2 fruit fly cellular contexts compared by ENCODE assay signal in genomic region chrX:6804485-6805295, dm6.
TF ChIP-seq lines count a peak whose summit lies in the region.

No protein-coding gene starts in this region.

TF ChIP-seq in whole organism, embryonic, 481 proteins besides CTCF, POLR2A, EP300 and RAD21 (continued from another document and continues in another):
- TF ChIP-seq CG12299 (tag; optimal IDR thresholded peaks at IDR 0.05; lab: Kevin White, UChicago), result peak; percentile 41
- peak; percentile 33 for TF ChIP-seq CG6683 (GFP tag; optimal IDR thresholded peaks at IDR 0.05; lab: Kevin White, UChicago)
- peak; percentile 44 for TF ChIP-seq CG14710 (tag; optimal IDR thresholded peaks at IDR 0.05; lab: Kevin White, UChicago)
- TF ChIP-seq Eip74EF (GFP tag; optimal IDR thresholded peaks at IDR 0.05; lab: Kevin White, UChicago), result no peak
- peak; percentile 62; the same call in 1 of the 2 replicates for TF ChIP-seq Doc2 (GFP tag; IDR thresholded peaks at IDR 0.05; lab: Robert Waterston, UW)
- TF ChIP-seq CG11456 (GFP tag; IDR thresholded peaks at IDR 0.05; lab: Robert Waterston, UW), result peak; percentile 82
- TF ChIP-seq ATbp (GFP tag; optimal IDR thresholded peaks at IDR 0.05; lab: Kevin White, UChicago), result peak; percentile 80
- TF ChIP-seq kni (GFP tag; optimal IDR thresholded peaks at IDR 0.05; lab: Kevin White, UChicago), result no peak
- peak; percentile 75 for TF ChIP-seq Bteb2 (GFP tag; optimal IDR thresholded peaks at IDR 0.05; lab: Kevin White, UChicago)
- no peak for TF ChIP-seq CG17568 (GFP tag; optimal IDR thresholded peaks at IDR 0.05; lab: Kevin White, UChicago)
- peak; percentile 57 for TF ChIP-seq CG4854 (GFP tag; optimal IDR thresholded peaks at IDR 0.05; lab: Kevin White, UChicago)
- peak; percentile 84 for TF ChIP-seq CG12391 (tag; optimal IDR thresholded peaks at IDR 0.05; lab: Kevin White, UChicago)
- TF ChIP-seq psq (GFP tag; optimal IDR thresholded peaks at IDR 0.05; lab: Kevin White, UChicago), result peak; percentile 27
- TF ChIP-seq CG14667 (GFP tag; IDR thresholded peaks at IDR 0.05; lab: Robert Waterston, UW), result peak; percentile 84
- TF ChIP-seq caup (GFP tag; optimal IDR thresholded peaks at IDR 0.05; lab: Kevin White, UChicago; ENCODE audit: severe bottlenecking), result peak; percentile 75
- peak; percentile 1 for TF ChIP-seq CG7928 (GFP tag; optimal IDR thresholded peaks at IDR 0.05; lab: Kevin White, UChicago)
- peak; percentile 47; the same call in 1 of the 2 replicates for TF ChIP-seq crol (GFP tag; IDR thresholded peaks at IDR 0.05; lab: Robert Waterston, UW)
- TF ChIP-seq CG10274 (GFP tag; optimal IDR thresholded peaks at IDR 0.05; lab: Kevin White, UChicago), result peak; percentile 20
- TF ChIP-seq tin (GFP tag; optimal IDR thresholded peaks at IDR 0.05; lab: Kevin White, UChicago), result peak; percentile 64
- no peak for TF ChIP-seq Sry-β (GFP tag; optimal IDR thresholded peaks at IDR 0.05; lab: Kevin White, UChicago)
- TF ChIP-seq CHES-1-like (GFP tag; optimal IDR thresholded peaks at IDR 0.05; lab: Kevin White, UChicago), result peak; percentile 61
- peak; percentile 91 for TF ChIP-seq CG1603 (tag; optimal IDR thresholded peaks at IDR 0.05; lab: Kevin White, UChicago)
- TF ChIP-seq CG30020 (tag; optimal IDR thresholded peaks at IDR 0.05; lab: Kevin White, UChicago), result no peak
- peak; percentile 85 for TF ChIP-seq esg (GFP tag; conservative IDR thresholded peaks at IDR 0.05; lab: Robert Waterston, UW)
- peak; percentile 89 for TF ChIP-seq CG10366 (GFP tag; IDR thresholded peaks at IDR 0.05; lab: Robert Waterston, UW)
- TF ChIP-seq pfk (GFP tag; optimal IDR thresholded peaks at IDR 0.05; lab: Kevin White, UChicago), result no peak
- peak; percentile 94 for TF ChIP-seq zfh1 (GFP tag; IDR thresholded peaks at IDR 0.05; lab: Robert Waterston, UW)
- TF ChIP-seq CG8944 (GFP tag; optimal IDR thresholded peaks at IDR 0.05; lab: Kevin White, UChicago), result peak; percentile 43
- TF ChIP-seq HLH3B (GFP tag; IDR thresholded peaks at IDR 0.05; lab: Robert Waterston, UW), result peak; percentile 91
- peak; percentile 8 for TF ChIP-seq CG12104 (GFP tag; optimal IDR thresholded peaks at IDR 0.05; lab: Kevin White, UChicago)
- TF ChIP-seq Lpt (GFP tag; optimal IDR thresholded peaks at IDR 0.05; lab: Kevin White, UChicago), result no peak
- TF ChIP-seq zen2 (GFP tag; IDR thresholded peaks at IDR 0.05; lab: Robert Waterston, UW; ENCODE audit: partially characterized antibody), result no peak
- TF ChIP-seq CG31224 (GFP tag; IDR thresholded peaks at IDR 0.05; lab: Robert Waterston, UW), result peak; percentile 68; the same call in 1 of the 2 replicates
- peak; percentile 80; the same call in 2 of the 3 replicates for TF ChIP-seq CG11093 (GFP tag; IDR thresholded peaks at IDR 0.05; lab: Robert Waterston, UW)
- peak; percentile 84 for TF ChIP-seq NFAT (GFP tag; IDR thresholded peaks at IDR 0.05; lab: Robert Waterston, UW)
- TF ChIP-seq H2.0 (GFP tag; IDR thresholded peaks at IDR 0.05; lab: Robert Waterston, UW), result peak; percentile 87
- peak; percentile 78 for TF ChIP-seq rib (GFP tag; IDR thresholded peaks at IDR 0.05; lab: Robert Waterston, UW)
- TF ChIP-seq CG42726 (GFP tag; IDR thresholded peaks at IDR 0.05; lab: Robert Waterston, UW; ENCODE audit: partially characterized antibody), result no peak
- no peak for TF ChIP-seq tap (tag; optimal IDR thresholded peaks at IDR 0.05; lab: Kevin White, UChicago)
- no peak for TF ChIP-seq CG9876 (GFP tag; optimal IDR thresholded peaks at IDR 0.05; lab: Kevin White, UChicago)
- peak; percentile 92 for TF ChIP-seq Awh (GFP tag; IDR thresholded peaks at IDR 0.05; lab: Robert Waterston, UW)
- TF ChIP-seq so (GFP tag; IDR thresholded peaks at IDR 0.05; lab: Robert Waterston, UW), result peak; percentile 84
- peak; percentile 40; the same call in 1 of the 2 replicates for TF ChIP-seq CG17612 (GFP tag; IDR thresholded peaks at IDR 0.05; lab: Robert Waterston, UW)
- no peak for TF ChIP-seq CG10321 (GFP tag; IDR thresholded peaks at IDR 0.05; lab: Robert Waterston, UW)
- no peak for TF ChIP-seq tna (GFP tag; IDR thresholded peaks at IDR 0.05; lab: Robert Waterston, UW; ENCODE audit: partially characterized antibody)
- peak; percentile 74 for TF ChIP-seq salm (tag; optimal IDR thresholded peaks at IDR 0.05; lab: Kevin White, UChicago)
- TF ChIP-seq onecut (GFP tag; IDR thresholded peaks at IDR 0.05; lab: Robert Waterston, UW), result peak; percentile 62
- peak; percentile 67; the same call in 1 of the 2 replicates for TF ChIP-seq Gsc (GFP tag; IDR thresholded peaks at IDR 0.05; lab: Robert Waterston, UW)
- TF ChIP-seq stc (GFP tag; IDR thresholded peaks at IDR 0.05; lab: Robert Waterston, UW), result peak; percentile 91
- TF ChIP-seq CG14860 (GFP tag; IDR thresholded peaks at IDR 0.05; lab: Robert Waterston, UW; ENCODE audit: partially characterized antibody), result no peak
- peak; percentile 89 for TF ChIP-seq Ada2b (GFP tag; IDR thresholded peaks at IDR 0.05; lab: Robert Waterston, UW)
- no peak for TF ChIP-seq CG8359 (GFP tag; optimal IDR thresholded peaks at IDR 0.05; lab: Kevin White, UChicago; ENCODE audit: borderline replicate concordance)
- peak; percentile 89 for TF ChIP-seq otp (GFP tag; IDR thresholded peaks at IDR 0.05; lab: Robert Waterston, UW)
- peak; percentile 15 for TF ChIP-seq CG11398 (GFP tag; optimal IDR thresholded peaks at IDR 0.05; lab: Kevin White, UChicago)
- TF ChIP-seq CG6254 (GFP tag; optimal IDR thresholded peaks at IDR 0.05; lab: Kevin White, UChicago), result no peak
- TF ChIP-seq run (tag; optimal IDR thresholded peaks at IDR 0.05; lab: Kevin White, UChicago), result peak; percentile 33
- TF ChIP-seq ac (GFP tag; optimal IDR thresholded peaks at IDR 0.05; lab: Kevin White, UChicago), result peak; percentile 30
- no peak for TF ChIP-seq stwl (tag; optimal IDR thresholded peaks at IDR 0.05; lab: Kevin White, UChicago)
- no peak for TF ChIP-seq CG3407 (GFP tag; optimal IDR thresholded peaks at IDR 0.05; lab: Kevin White, UChicago)
- TF ChIP-seq sr (GFP tag; IDR thresholded peaks at IDR 0.05; lab: Robert Waterston, UW), result peak; percentile 50; the same call in 1 of the 3 replicates
- TF ChIP-seq Atf-2 (GFP tag; optimal IDR thresholded peaks at IDR 0.05; lab: Kevin White, UChicago), result peak; percentile 76
- TF ChIP-seq CG16813 (GFP tag; IDR thresholded peaks at IDR 0.05; lab: Robert Waterston, UW; ENCODE audit: partially characterized antibody), result no peak
- TF ChIP-seq CG18764 (GFP tag; optimal IDR thresholded peaks at IDR 0.05; lab: Kevin White, UChicago), result peak; percentile 32
- peak; percentile 31 for TF ChIP-seq ab (GFP tag; optimal IDR thresholded peaks at IDR 0.05; lab: Kevin White, UChicago)

TF ChIP-seq in whole organism, prepupa, 60 proteins besides CTCF, POLR2A, EP300 and RAD21 (continued from another document):
- peak; percentile 72 for TF ChIP-seq fd59A (GFP tag; optimal IDR thresholded peaks at IDR 0.05; lab: Kevin White, UChicago)
- TF ChIP-seq Smox (GFP tag; optimal IDR thresholded peaks at IDR 0.05; lab: Kevin White, UChicago), result peak; percentile 94
- peak; percentile 93 for TF ChIP-seq vri (GFP tag; optimal IDR thresholded peaks at IDR 0.05; lab: Kevin White, UChicago)
- peak; percentile 98 for TF ChIP-seq eg (GFP tag; IDR thresholded peaks at IDR 0.05; lab: Robert Waterston, UW)
- peak; percentile 96 for TF ChIP-seq Hr39 (GFP tag; optimal IDR thresholded peaks at IDR 0.05; lab: Kevin White, UChicago)
- peak; percentile 79 for TF ChIP-seq dsx (GFP tag; optimal IDR thresholded peaks at IDR 0.05; lab: Kevin White, UChicago; ENCODE audit: poor library complexity, severe bottlenecking)
- TF ChIP-seq CG11902 (GFP tag; optimal IDR thresholded peaks at IDR 0.05; lab: Kevin White, UChicago), result peak; percentile 76
- peak; percentile 92 for TF ChIP-seq CG6792 (GFP tag; optimal IDR thresholded peaks at IDR 0.05; lab: Kevin White, UChicago)
